4 fruit fly cellular contexts compared by ENCODE assay signal in genomic region chrX:3594245-3594644, dm6.
TF ChIP-seq lines count a peak whose summit lies in the region.

No protein-coding gene starts in this region.

- no peak for TF ChIP-seq CTCF in whole organism, embryonic (GFP tag; optimal IDR thresholded peaks at IDR 0.05; lab: Kevin White, UChicago)

TF ChIP-seq in whole organism, adult, 20 proteins besides CTCF, POLR2A, EP300 and RAD21:
- TF ChIP-seq CG14711 (tag; optimal IDR thresholded peaks at IDR 0.05; lab: Kevin White, UChicago) (peak; percentile 7), kay (GFP tag; lab: Kevin White, UChicago; ENCODE audit: borderline replicate concordance) (no peak)

TF ChIP-seq in whole organism, embryonic, 481 proteins besides CTCF, POLR2A, EP300 and RAD21 (continues in another document):
- TF ChIP-seq ranshi (GFP tag; IDR thresholded peaks at IDR 0.05; lab: Robert Waterston, UW) (0 out of 2 replicates have a peak, but pooled peaks have one; percentile 7), BtbVII (GFP tag; optimal IDR thresholded peaks at IDR 0.05; lab: Kevin White, UChicago) (peak; percentile 1), nom (GFP tag; optimal IDR thresholded peaks at IDR 0.05; lab: Kevin White, UChicago) (no peak), CG10147 (GFP tag; optimal IDR thresholded peaks at IDR 0.05; lab: Kevin White, UChicago) (peak; percentile 19), CG18599 (GFP tag; optimal IDR thresholded peaks at IDR 0.05; lab: Kevin White, UChicago) (peak; percentile 59), E2f1 (GFP tag; IDR thresholded peaks at IDR 0.05; lab: Robert Waterston, UW) (no peak), Asciz (GFP tag; optimal IDR thresholded peaks at IDR 0.05; lab: Kevin White, UChicago) (no peak), Fer3 (tag; optimal IDR thresholded peaks at IDR 0.05; lab: Kevin White, UChicago) (peak; percentile 17), CG2678 (tag; optimal IDR thresholded peaks at IDR 0.05; lab: Kevin White, UChicago) (peak; percentile 51), sd (tag; optimal IDR thresholded peaks at IDR 0.05; lab: Kevin White, UChicago) (no peak), Drgx (GFP tag; IDR thresholded peaks at IDR 0.05; lab: Robert Waterston, UW) (peak; percentile 8; the same call in 1 of the 2 replicates), twi (tag; optimal IDR thresholded peaks at IDR 0.05; lab: Kevin White, UChicago) (no peak), Usf (GFP tag; optimal IDR thresholded peaks at IDR 0.05; lab: Kevin White, UChicago) (no peak), Bdp1 (GFP tag; optimal IDR thresholded peaks at IDR 0.05; lab: Kevin White, UChicago) (no peak), Dad (GFP tag; optimal IDR thresholded peaks at IDR 0.05; lab: Kevin White, UChicago) (no peak), CG17359 (tag; optimal IDR thresholded peaks at IDR 0.05; lab: Kevin White, UChicago) (peak; percentile 6), hth (optimal IDR thresholded peaks at IDR 0.05; lab: Kevin White, UChicago) (no peak), CG1832 (GFP tag; optimal IDR thresholded peaks at IDR 0.05; lab: Kevin White, UChicago) (no peak), Ets65A (GFP tag; lab: Kevin White, UChicago) (peak; percentile 24), dysf (GFP tag; IDR thresholded peaks at IDR 0.05; lab: Robert Waterston, UW) (0 out of 3 replicates have a peak, but pooled peaks have one; percentile 30), Sry-β (GFP tag; optimal IDR thresholded peaks at IDR 0.05; lab: Kevin White, UChicago) (no peak), Ada2b (GFP tag; IDR thresholded peaks at IDR 0.05; lab: Robert Waterston, UW) (no peak), sens (GFP tag; lab: Kevin White, UChicago) (peak; percentile 5), CG15514 (GFP tag; optimal IDR thresholded peaks at IDR 0.05; lab: Kevin White, UChicago) (peak; percentile 3), CG7839 (tag; optimal IDR thresholded peaks at IDR 0.05; lab: Kevin White, UChicago) (peak; percentile 34), HHEX (GFP tag; optimal IDR thresholded peaks at IDR 0.05; lab: Kevin White, UChicago) (peak; percentile 21), CG17328 (GFP tag; IDR thresholded peaks at IDR 0.05; lab: Robert Waterston, UW) (no peak), eyg (GFP tag; optimal IDR thresholded peaks at IDR 0.05; lab: Kevin White, UChicago) (no peak), H2.0 (GFP tag; IDR thresholded peaks at IDR 0.05; lab: Robert Waterston, UW) (no peak), Hey (tag; optimal IDR thresholded peaks at IDR 0.05; lab: Kevin White, UChicago) (no peak), ken (GFP tag; IDR thresholded peaks at IDR 0.05; lab: Robert Waterston, UW) (no peak)

TF ChIP-seq in whole organism, prepupa, 60 proteins besides CTCF, POLR2A, EP300 and RAD21 (continues in another document):
- no peak for TF ChIP-seq CG16779 (tag; optimal IDR thresholded peaks at IDR 0.05; lab: Kevin White, UChicago)
- peak; percentile 59 for TF ChIP-seq Eip78C (GFP tag; lab: Kevin White, UChicago)
- no peak for TF ChIP-seq dsx (GFP tag; optimal IDR thresholded peaks at IDR 0.05; lab: Kevin White, UChicago; ENCODE audit: poor library complexity, severe bottlenecking)
- no peak for TF ChIP-seq fd59A (GFP tag; optimal IDR thresholded peaks at IDR 0.05; lab: Kevin White, UChicago)
- TF ChIP-seq Hr4 (GFP tag; optimal IDR thresholded peaks at IDR 0.05; lab: Kevin White, UChicago), result peak; percentile 55
- no peak for TF ChIP-seq vri (GFP tag; optimal IDR thresholded peaks at IDR 0.05; lab: Kevin White, UChicago)
- no peak for TF ChIP-seq acj6 (GFP tag; optimal IDR thresholded peaks at IDR 0.05; lab: Kevin White, UChicago)
- TF ChIP-seq CG11762 (GFP tag; optimal IDR thresholded peaks at IDR 0.05; lab: Kevin White, UChicago; ENCODE audit: insufficient read depth), result no peak
- no peak for TF ChIP-seq Hr39 (GFP tag; optimal IDR thresholded peaks at IDR 0.05; lab: Kevin White, UChicago)
- no peak for TF ChIP-seq spab (GFP tag; optimal IDR thresholded peaks at IDR 0.05; lab: Kevin White, UChicago)
- TF ChIP-seq achi (GFP tag; optimal IDR thresholded peaks at IDR 0.05; lab: Kevin White, UChicago), result no peak
- TF ChIP-seq Eip93F (GFP tag; optimal IDR thresholded peaks at IDR 0.05; lab: Kevin White, UChicago), result no peak
- TF ChIP-seq Sox102F (GFP tag; optimal IDR thresholded peaks at IDR 0.05; lab: Kevin White, UChicago), result no peak
- TF ChIP-seq CG6808 (GFP tag; optimal IDR thresholded peaks at IDR 0.05; lab: Kevin White, UChicago), result no peak
- TF ChIP-seq eg (GFP tag; IDR thresholded peaks at IDR 0.05; lab: Robert Waterston, UW), result no peak
- no peak for TF ChIP-seq esn (GFP tag; optimal IDR thresholded peaks at IDR 0.05; lab: Kevin White, UChicago)
- no peak for TF ChIP-seq Sox15 (GFP tag; optimal IDR thresholded peaks at IDR 0.05; lab: Kevin White, UChicago)
- no peak for TF ChIP-seq CG4318 (GFP tag; optimal IDR thresholded peaks at IDR 0.05; lab: Kevin White, UChicago)
- no peak for TF ChIP-seq Lpt (GFP tag; optimal IDR thresholded peaks at IDR 0.05; lab: Kevin White, UChicago)
- TF ChIP-seq Met (GFP tag; optimal IDR thresholded peaks at IDR 0.05; lab: Kevin White, UChicago), result no peak
- TF ChIP-seq fd85E (GFP tag; optimal IDR thresholded peaks at IDR 0.05; lab: Kevin White, UChicago), result no peak
- TF ChIP-seq CG6163 (GFP tag; IDR thresholded peaks at IDR 0.05; lab: Robert Waterston, UW), result no peak
- TF ChIP-seq Hr38 (GFP tag; optimal IDR thresholded peaks at IDR 0.05; lab: Kevin White, UChicago), result no peak
- TF ChIP-seq Sox14 (GFP tag; optimal IDR thresholded peaks at IDR 0.05; lab: Kevin White, UChicago), result no peak
- TF ChIP-seq fkh (GFP tag; optimal IDR thresholded peaks at IDR 0.05; lab: Kevin White, UChicago), result no peak
- TF ChIP-seq CG9139 (GFP tag; optimal IDR thresholded peaks at IDR 0.05; lab: Kevin White, UChicago), result peak; percentile 11
- no peak for TF ChIP-seq svp (GFP tag; lab: Kevin White, UChicago)
- TF ChIP-seq CG8319 (GFP tag; optimal IDR thresholded peaks at IDR 0.05; lab: Kevin White, UChicago), result no peak
- TF ChIP-seq CG6792 (GFP tag; optimal IDR thresholded peaks at IDR 0.05; lab: Kevin White, UChicago), result no peak
- TF ChIP-seq Eip75B (GFP tag; optimal IDR thresholded peaks at IDR 0.05; lab: Kevin White, UChicago), result no peak
- no peak for TF ChIP-seq dac (GFP tag; optimal IDR thresholded peaks at IDR 0.05; lab: Kevin White, UChicago)
- TF ChIP-seq CG32006 (GFP tag; optimal IDR thresholded peaks at IDR 0.05; lab: Kevin White, UChicago), result peak; percentile 4
- no peak for TF ChIP-seq CG8632 (GFP tag; optimal IDR thresholded peaks at IDR 0.05; lab: Kevin White, UChicago)
- no peak for TF ChIP-seq CG10631 (GFP tag; optimal IDR thresholded peaks at IDR 0.05; lab: Kevin White, UChicago)

TF ChIP-seq in whole organism, pupa, 21 proteins besides CTCF, POLR2A, EP300 and RAD21:
- TF ChIP-seq Ets98B (GFP tag; IDR thresholded peaks at IDR 0.05; lab: Robert Waterston, UW), result peak; percentile 19; the same call in 1 of the 2 replicates
- no peak for TF ChIP-seq CG17806 (tag; optimal IDR thresholded peaks at IDR 0.05; lab: Kevin White, UChicago)
- no peak for TF ChIP-seq rn (GFP tag; IDR thresholded peaks at IDR 0.05; lab: Robert Waterston, UW)
- TF ChIP-seq CG32121 (GFP tag; IDR thresholded peaks at IDR 0.05; lab: Robert Waterston, UW), result no peak
- TF ChIP-seq CG15710 (tag; optimal IDR thresholded peaks at IDR 0.05; lab: Kevin White, UChicago), result peak; percentile 13
- TF ChIP-seq CG9948 (tag; optimal IDR thresholded peaks at IDR 0.05; lab: Kevin White, UChicago), result no peak
- no peak for TF ChIP-seq Pif1A (GFP tag; optimal IDR thresholded peaks at IDR 0.05; lab: Kevin White, UChicago)
- peak; percentile 28 for TF ChIP-seq CG14655 (GFP tag; optimal IDR thresholded peaks at IDR 0.05; lab: Kevin White, UChicago)
- peak; percentile 27 for TF ChIP-seq CG8301 (tag; optimal IDR thresholded peaks at IDR 0.05; lab: Kevin White, UChicago)
- TF ChIP-seq CG8159 (tag; optimal IDR thresholded peaks at IDR 0.05; lab: Kevin White, UChicago), result peak; percentile 16
